Fruit fly (Drosophila melanogaster) whole organism, embryonic: ENCODE data around the gene CG8289.
A peak's percentile ranks its signal among the peaks of the same experiment; 100 is the strongest.

Source experiments
- B-H1 ChIP-seq: fragments of 200-800 bp; sonication (Bioruptor generic); IDR thresholded peaks from 3 replicates; pipeline ENCODE4 v1.3.6; 2022; ENCODE audit warnings: missing biosample characterization, missing genetic modification characterization
- Blimp-1 ChIP-seq: fragments of 200-800 bp; sonication (Bioruptor generic); optimal IDR thresholded peaks from 3 replicates; lab custom pipeline; 2018; ENCODE audit warnings: missing biosample characterization, missing genetic modification characterization, mild to moderate bottlenecking, moderate library complexity, missing genetic modification reagents
- BtbVII ChIP-seq: fragments of 200-800 bp; sonication (Bioruptor generic); optimal IDR thresholded peaks from 3 replicates; lab custom pipeline; 2017; ENCODE audit warnings: missing biosample characterization, mild to moderate bottlenecking, missing genetic modification characterization
- CG10209 ChIP-seq: fragments of 200-800 bp; sonication (Bioruptor generic); optimal IDR thresholded peaks from 3 replicates; lab custom pipeline; 2017; ENCODE audit warnings: missing biosample characterization, mild to moderate bottlenecking, missing genetic modification characterization, missing genetic modification reagents
- CG12071 ChIP-seq: fragments of 200-800 bp; sonication (Bioruptor generic); optimal IDR thresholded peaks from 3 replicates; lab custom pipeline; 2018; ENCODE audit warnings: missing biosample characterization, mild to moderate bottlenecking, missing genetic modification characterization
- CG13894 ChIP-seq: fragments of 200-800 bp; sonication (Bioruptor generic); optimal IDR thresholded peaks from 3 replicates; lab custom pipeline; 2018; ENCODE audit warnings: missing biosample characterization, mild to moderate bottlenecking, missing genetic modification characterization, moderate library complexity
- CG15269 ChIP-seq: fragments of 200-800 bp; sonication (Bioruptor generic); optimal IDR thresholded peaks from 2 replicates; lab custom pipeline; 2018; ENCODE audit warnings: missing biosample characterization, mild to moderate bottlenecking, missing genetic modification characterization, moderate library complexity
- CG15514 ChIP-seq: fragments of 200-800 bp; sonication (Bioruptor generic); optimal IDR thresholded peaks from 3 replicates; lab custom pipeline; 2017; ENCODE audit warnings: missing biosample characterization, missing genetic modification characterization, mild to moderate bottlenecking, moderate library complexity, missing genetic modification reagents
- CG16863 ChIP-seq: fragments of 200-800 bp; sonication (Bioruptor generic); optimal IDR thresholded peaks from 3 replicates; lab custom pipeline; 2016; ENCODE audit warnings: missing biosample characterization, missing genetic modification characterization
- CG17385 ChIP-seq: fragments of 200-800 bp; sonication (Bioruptor generic); optimal IDR thresholded peaks from 3 replicates; lab custom pipeline; 2018; ENCODE audit warnings: missing biosample characterization, mild to moderate bottlenecking, missing genetic modification characterization
- CG18011 ChIP-seq: fragments of 200-800 bp; sonication (Bioruptor generic); optimal IDR thresholded peaks from 2 replicates; lab custom pipeline; 2017; ENCODE audit warnings: missing biosample characterization, missing genetic modification characterization, mild to moderate bottlenecking, moderate library complexity, missing genotype
- CG18476 ChIP-seq: fragments of 200-800 bp; sonication (Bioruptor generic); optimal IDR thresholded peaks from 2 replicates; lab custom pipeline; 2016; ENCODE audit warnings: missing biosample characterization, mild to moderate bottlenecking, missing genetic modification characterization
- CG18599 ChIP-seq: fragments of 200-800 bp; sonication (Bioruptor generic); optimal IDR thresholded peaks from 3 replicates; lab custom pipeline; 2017; ENCODE audit warnings: missing biosample characterization, missing genetic modification characterization, mild to moderate bottlenecking, moderate library complexity, missing genetic modification reagents
- CG2202 ChIP-seq: fragments of 200-800 bp; sonication (Bioruptor generic); optimal IDR thresholded peaks from 2 replicates; lab custom pipeline; 2018; ENCODE audit warnings: missing biosample characterization, mild to moderate bottlenecking, missing genetic modification characterization
- CG3065 ChIP-seq: fragments of 200-800 bp; sonication (Bioruptor generic); optimal IDR thresholded peaks from 2 replicates; lab custom pipeline; 2016; ENCODE audit warnings: missing biosample characterization, missing genetic modification characterization
- CG33213 ChIP-seq: fragments of 200-800 bp; sonication (Bioruptor generic); optimal IDR thresholded peaks from 3 replicates; lab custom pipeline; 2016; ENCODE audit warnings: missing biosample characterization, missing genetic modification characterization
- CG3847 ChIP-seq: fragments of 200-800 bp; sonication (Bioruptor generic); IDR thresholded peaks from 2 replicates; pipeline ENCODE4 v1.3.6; 2022; ENCODE audit warnings: missing biosample characterization, missing genetic modification characterization
- CG4854 ChIP-seq: fragments of 200-800 bp; sonication (Bioruptor generic); optimal IDR thresholded peaks from 2 replicates; lab custom pipeline; 2016; ENCODE audit warnings: missing biosample characterization, missing genetic modification characterization, inconsistent platforms
- CG7372 ChIP-seq: fragments of 200-800 bp; sonication (Bioruptor generic); IDR thresholded peaks from 2 replicates; pipeline ENCODE4 v1.3.6; 2022; ENCODE audit warnings: missing biosample characterization, missing genetic modification characterization
- CG7839 ChIP-seq: fragments of 200-800 bp; sonication (Bioruptor generic); optimal IDR thresholded peaks from 3 replicates; lab custom pipeline; 2018; ENCODE audit warnings: missing biosample characterization, mild to moderate bottlenecking, missing genetic modification characterization, moderate library complexity
- CG7928 ChIP-seq: fragments of 200-800 bp; sonication (Bioruptor generic); optimal IDR thresholded peaks from 2 replicates; lab custom pipeline; 2017; ENCODE audit warnings: missing biosample characterization, mild to moderate bottlenecking, missing genetic modification characterization
- Chrac-16 ChIP-seq: fragments of 200-800 bp; sonication (Bioruptor generic); optimal IDR thresholded peaks from 3 replicates; lab custom pipeline; 2016; ENCODE audit warnings: missing biosample characterization, missing genetic modification characterization
- CkIIα-i1 ChIP-seq: fragments of 200-800 bp; sonication (Bioruptor generic); IDR thresholded peaks from 2 replicates; pipeline ENCODE4 v1.3.6; 2022; ENCODE audit warnings: missing biosample characterization, missing genetic modification characterization
- CrebB ChIP-seq: fragments of 200-800 bp; sonication (Bioruptor generic); optimal IDR thresholded peaks from 3 replicates; lab custom pipeline; 2018; ENCODE audit warnings: missing biosample characterization, mild to moderate bottlenecking, missing genetic modification characterization
- D19B ChIP-seq: fragments of 200-800 bp; sonication (Bioruptor generic); optimal IDR thresholded peaks from 2 replicates; lab custom pipeline; 2017; ENCODE audit warnings: missing biosample characterization, mild to moderate bottlenecking, missing genetic modification characterization
- Dip2 ChIP-seq: fragments of 200-800 bp; sonication (Bioruptor generic); IDR thresholded peaks from 2 replicates; pipeline ENCODE4 v1.3.6; 2022; ENCODE audit warnings: missing biosample characterization, missing genetic modification characterization
- Ets97D ChIP-seq: fragments of 200-800 bp; sonication (Bioruptor generic); optimal IDR thresholded peaks from 3 replicates; lab custom pipeline; 2016; ENCODE audit warnings: missing biosample characterization, missing genetic modification characterization
- Hand ChIP-seq: fragments of 200-800 bp; sonication (Bioruptor generic); optimal IDR thresholded peaks from 2 replicates; lab custom pipeline; 2017; ENCODE audit warnings: mild to moderate bottlenecking, missing biosample characterization, missing genetic modification reagents, missing genetic modification characterization
- Jarid2 ChIP-seq: fragments of 200-800 bp; sonication (Bioruptor generic); optimal IDR thresholded peaks from 3 replicates; lab custom pipeline; 2017; ENCODE audit warnings: mild to moderate bottlenecking, missing biosample characterization, missing genetic modification reagents, missing genetic modification characterization
- NC2α ChIP-seq: fragments of 200-800 bp; sonication (Bioruptor generic); optimal IDR thresholded peaks from 2 replicates; lab custom pipeline; 2016; ENCODE audit warnings: missing biosample characterization, missing genetic modification characterization
- Tbp ChIP-seq: fragments of >200 bp; optimal IDR thresholded peaks from 2 replicates; lab custom pipeline; 2018; ENCODE audit warnings: missing biosample characterization, missing genetic modification characterization
- abd-A ChIP-seq: fragments of 200-800 bp; sonication (Bioruptor generic); optimal IDR thresholded peaks from 3 replicates; lab custom pipeline; 2019; ENCODE audit warnings: missing biosample characterization, mild to moderate bottlenecking, missing genetic modification characterization, moderate library complexity
- aop ChIP-seq: fragments of 200-800 bp; sonication (Bioruptor generic); IDR thresholded peaks from 2 replicates; pipeline ENCODE4 v1.3.6; 2022; ENCODE audit warnings: missing biosample characterization, missing genetic modification characterization
- ash1 ChIP-seq: fragments of 200-800 bp; sonication (Bioruptor generic); optimal IDR thresholded peaks from 2 replicates; lab custom pipeline; 2018; ENCODE audit warnings: missing biosample characterization, mild to moderate bottlenecking, missing genetic modification characterization
- ato ChIP-seq: fragments of 200-800 bp; sonication (Bioruptor generic); IDR thresholded peaks from 2 replicates; pipeline ENCODE4 v1.3.6; 2022; ENCODE audit warnings: missing biosample characterization, missing genetic modification characterization; ENCODE audit not compliant: partially characterized antibody
- chinmo ChIP-seq: fragments of 200-800 bp; sonication (Bioruptor generic); IDR thresholded peaks from 4 replicates; pipeline ENCODE4 v1.3.6; 2022; ENCODE audit warnings: missing biosample characterization, missing genetic modification characterization; ENCODE audit not compliant: partially characterized antibody
- croc ChIP-seq: fragments of 200-800 bp; sonication (Bioruptor generic); conservative IDR thresholded peaks from 3 replicates; pipeline ENCODE4 v1.3.6; 2022; ENCODE audit warnings: missing biosample characterization, missing genetic modification characterization
- cwo ChIP-seq: fragments of 200-800 bp; sonication (Bioruptor generic); optimal IDR thresholded peaks from 3 replicates; lab custom pipeline; 2017; ENCODE audit warnings: missing biosample characterization, missing genetic modification characterization, mild to moderate bottlenecking, moderate library complexity, missing genetic modification reagents
- en ChIP-seq: fragments of 200-800 bp; sonication (Bioruptor generic); optimal IDR thresholded peaks from 2 replicates; lab custom pipeline; 2016; ENCODE audit warnings: missing biosample characterization, missing genetic modification characterization
- exex ChIP-seq: fragments of 200-800 bp; sonication (Bioruptor generic); optimal IDR thresholded peaks from 4 replicates; lab custom pipeline; 2018; ENCODE audit warnings: missing biosample characterization, mild to moderate bottlenecking, missing genetic modification characterization, moderate library complexity
- grn ChIP-seq: fragments of 200-800 bp; sonication (Bioruptor generic); optimal IDR thresholded peaks from 3 replicates; lab custom pipeline; 2017; ENCODE audit warnings: missing biosample characterization, missing genetic modification characterization
- her ChIP-seq: fragments of 200-800 bp; sonication (Bioruptor generic); optimal IDR thresholded peaks from 2 replicates; lab custom pipeline; 2016; ENCODE audit warnings: missing biosample characterization, missing genetic modification characterization
- hkb ChIP-seq, 2 experiments: fragments of 200-800 bp in 1 of 2; fragments of >200 bp in 1 of 2; sonication (Bioruptor generic) in 1 of 2; IDR thresholded peaks in 1 of 2; optimal IDR thresholded peaks in 1 of 2; 2 replicates each; pipeline versions ENCODE4 v1.3.6 to Lab custom; 2017 to 2022; ENCODE audit warnings: missing biosample characterization in 1 of 2, missing genetic modification characterization in 1 of 2
- nerfin-1 ChIP-seq: fragments of 200-800 bp; sonication (Bioruptor generic); optimal IDR thresholded peaks from 3 replicates; lab custom pipeline; 2019; ENCODE audit warnings: missing biosample characterization, mild to moderate bottlenecking, missing genetic modification characterization, moderate library complexity
- psq ChIP-seq: fragments of 200-800 bp; sonication (Bioruptor generic); optimal IDR thresholded peaks from 2 replicates; lab custom pipeline; 2017; ENCODE audit warnings: missing biosample characterization, missing genetic modification characterization
- sens-2 ChIP-seq: fragments of 200-800 bp; sonication (Bioruptor generic); IDR thresholded peaks from 2 replicates; pipeline ENCODE4 v1.3.6; 2022; ENCODE audit warnings: missing biosample characterization, missing genetic modification characterization
- sug ChIP-seq: fragments of 200-800 bp; optimal IDR thresholded peaks from 2 replicates; lab custom pipeline; 2019; ENCODE audit warnings: missing biosample characterization, mild to moderate bottlenecking, missing genetic modification characterization, moderate library complexity
- trh ChIP-seq: fragments of 200-800 bp; sonication (Bioruptor generic); optimal IDR thresholded peaks from 2 replicates; lab custom pipeline; 2016; ENCODE audit warnings: missing biosample characterization, missing genetic modification characterization
- zen2 ChIP-seq: fragments of 200-800 bp; sonication (Bioruptor generic); IDR thresholded peaks from 3 replicates; pipeline ENCODE4 v1.3.6; 2022; ENCODE audit warnings: missing biosample characterization, missing genetic modification characterization; ENCODE audit not compliant: partially characterized antibody

The CG8289 gene

DNA sequence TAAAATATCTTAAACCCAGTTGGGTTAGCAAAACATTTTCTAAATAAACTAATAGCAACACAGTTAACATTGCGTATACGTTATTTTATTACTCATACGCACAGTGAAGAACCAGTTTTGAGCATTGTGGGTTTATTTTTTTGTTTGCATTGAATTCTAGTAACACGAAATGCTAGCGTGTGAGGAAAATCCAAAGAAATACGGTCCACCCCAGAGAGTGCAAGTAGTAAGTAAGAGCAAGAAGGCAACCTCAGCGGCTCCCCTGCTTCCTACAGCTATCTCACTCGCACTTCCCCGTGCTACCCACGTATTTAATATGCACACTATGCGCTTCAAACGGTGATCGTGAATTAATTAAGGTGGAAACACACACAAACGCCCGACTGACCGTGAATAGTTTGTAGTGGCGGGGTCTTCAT is 10.9 kb downstream of the CG8289 start (continued):
- TF ChIP-seq CrebB = peak; percentile 86
- TF ChIP-seq CG18599 (GFP tag; lab: Kevin White, UChicago) = peak; percentile 92
- peak; percentile 93 for TF ChIP-seq CG7372 (GFP tag; lab: Robert Waterston, UW)
- peak; percentile 84 for TF ChIP-seq CG17385 (GFP tag; lab: Kevin White, UChicago)
- TF ChIP-seq her (GFP tag; lab: Kevin White, UChicago) = peak; percentile 89
- TF ChIP-seq grn (GFP tag; lab: Kevin White, UChicago) = peak; percentile 52
- peak; percentile 87 for TF ChIP-seq CG10209 (GFP tag; lab: Kevin White, UChicago)
- peak; percentile 71 for TF ChIP-seq CG18011
- no peak for TF ChIP-seq Tbp
- peak; percentile 51 for TF ChIP-seq CG33213
- peak; percentile 95 for TF ChIP-seq CG15269 (tag; lab: Kevin White, UChicago)
- TF ChIP-seq psq (GFP tag; lab: Kevin White, UChicago) = peak; percentile 21
- peak; percentile 37 for TF ChIP-seq CG2202 (tag; lab: Kevin White, UChicago)
- TF ChIP-seq D19B (GFP tag; lab: Kevin White, UChicago) = peak; percentile 80
- peak; percentile 74 for TF ChIP-seq CG4854 (GFP tag; lab: Kevin White, UChicago)
- TF ChIP-seq CG3847 (GFP tag; lab: Robert Waterston, UW) = peak; percentile 72
- TF ChIP-seq Blimp-1 (GFP tag; lab: Kevin White, UChicago) = peak; percentile 85
- peak; percentile 94 for TF ChIP-seq BtbVII (GFP tag; lab: Kevin White, UChicago)
- TF ChIP-seq CG3065 (GFP tag; lab: Kevin White, UChicago) = peak; percentile 46
- peak; percentile 69 for TF ChIP-seq B-H1 (GFP tag; lab: Robert Waterston, UW)
- TF ChIP-seq nerfin-1 = peak; percentile 86
- peak; percentile 85 for TF ChIP-seq sug (tag; lab: Kevin White, UChicago)
- peak; percentile 78 for TF ChIP-seq CG13894 (tag; lab: Kevin White, UChicago)
- TF ChIP-seq NC2α (GFP tag; lab: Kevin White, UChicago) = peak; percentile 46
- TF ChIP-seq chinmo (GFP tag; lab: Robert Waterston, UW) = peak; percentile 95
- TF ChIP-seq hkb (optimal IDR thresholded peaks at IDR 0.05; lab: Kevin White, UChicago) = no peak
- TF ChIP-seq hkb (GFP tag; IDR thresholded peaks at IDR 0.05; lab: Robert Waterston, UW) = peak; percentile 89
- peak; percentile 74 for TF ChIP-seq CG18476 (GFP tag; lab: Kevin White, UChicago)
- TF ChIP-seq exex = peak; percentile 57
- TF ChIP-seq CkIIα-i1 (GFP tag; lab: Robert Waterston, UW) = no peak
- TF ChIP-seq Dip2 (GFP tag; lab: Robert Waterston, UW) = no peak
- TF ChIP-seq aop (GFP tag; lab: Robert Waterston, UW) = no peak
- TF ChIP-seq croc (GFP tag; lab: Robert Waterston, UW) = peak; percentile 50; the same call in 2 of the 3 replicates
- TF ChIP-seq CG7928 (GFP tag; lab: Kevin White, UChicago) = peak; percentile 48
- TF ChIP-seq Ets97D (GFP tag; lab: Kevin White, UChicago) = peak; percentile 72
- TF ChIP-seq CG15514 (GFP tag; lab: Kevin White, UChicago) = peak; percentile 84
- peak; percentile 61 for TF ChIP-seq Chrac-16 (GFP tag; lab: Kevin White, UChicago)
- TF ChIP-seq abd-A (tag; lab: Kevin White, UChicago) = peak; percentile 56
- peak; percentile 91 for TF ChIP-seq CG7839
- no peak; the same call in 1 of the 2 replicates for TF ChIP-seq sens-2 (GFP tag; lab: Robert Waterston, UW)
- TF ChIP-seq Hand (GFP tag; lab: Kevin White, UChicago) = peak; percentile 79
- TF ChIP-seq ash1 (GFP tag; lab: Kevin White, UChicago) = peak; percentile 38
- peak; percentile 94 for TF ChIP-seq CG12071
- peak; percentile 67 for TF ChIP-seq Jarid2 (GFP tag; lab: Kevin White, UChicago)
- TF ChIP-seq en = peak; percentile 55
- TF ChIP-seq zen2 (GFP tag; lab: Robert Waterston, UW) = no peak
- TF ChIP-seq CG16863 (GFP tag; lab: Kevin White, UChicago) = peak; percentile 74
- TF ChIP-seq trh = peak; percentile 47
- peak; percentile 83 for TF ChIP-seq cwo
- TF ChIP-seq ato = no peak
